Worm (Caenorhabditis elegans) whole organism, L3 larva: ENCODE data around the gene dhhc-8.

Source experiments
- lin-15B ChIP-seq: fragments of 150-350 bp; optimal IDR thresholded peaks from 2 replicates; lab custom pipeline; 2014; ENCODE audit warnings: missing biosample characterization, missing genetic modification characterization
- nhr-12 ChIP-seq: fragments of 150-350 bp; optimal IDR thresholded peaks from 2 replicates; lab custom pipeline; 2014; ENCODE audit warnings: missing biosample characterization, missing genetic modification characterization
- nhr-25 ChIP-seq: sonication (generic microtip); optimal IDR thresholded peaks from 2 replicates; lab custom pipeline; 2017; ENCODE audit warnings: missing biosample characterization, missing genetic modification characterization
- unc-39 ChIP-seq: sonication (generic microtip); optimal IDR thresholded peaks from 4 replicates; lab custom pipeline; 2017; ENCODE audit warnings: missing biosample characterization, missing genetic modification characterization

- no peak for TF ChIP-seq nhr-12 (tag; lab: Kevin White, UChicago)
- no peak for TF ChIP-seq nhr-25 (tag; lab: Kevin White, UChicago)
- TF ChIP-seq unc-39 (tag; lab: Kevin White, UChicago) = no peak
- no peak for TF ChIP-seq lin-15B (tag; lab: Kevin White, UChicago)
Observed at ce11 chrIII:13131220-13131619, 23.8 kb downstream of the dhhc-8 start.
